Worm (Caenorhabditis elegans) whole organism, midembryonic: ENCODE results near the gene ZK795.2.

ENCODE experiments used
- med-1 ChIP-seq: sonication (generic microtip); optimal IDR thresholded peaks from 2 replicates; lab custom pipeline; 2017; ENCODE audit warnings: missing genetic modification characterization, mild to moderate bottlenecking, missing compliant biosample characterization, antibody characterized with exemption, missing genetic modification reagents; ENCODE audit not compliant: insufficient read depth
- ref-1 ChIP-seq: fragments of 200-800 bp; sonication (Bioruptor generic); conservative IDR thresholded peaks from 2 replicates; pipeline ENCODE4 v1.3.6; 2022; ENCODE audit warnings: missing genetic modification reagents, missing genetic modification characterization, missing compliant biosample characterization

DNA sequence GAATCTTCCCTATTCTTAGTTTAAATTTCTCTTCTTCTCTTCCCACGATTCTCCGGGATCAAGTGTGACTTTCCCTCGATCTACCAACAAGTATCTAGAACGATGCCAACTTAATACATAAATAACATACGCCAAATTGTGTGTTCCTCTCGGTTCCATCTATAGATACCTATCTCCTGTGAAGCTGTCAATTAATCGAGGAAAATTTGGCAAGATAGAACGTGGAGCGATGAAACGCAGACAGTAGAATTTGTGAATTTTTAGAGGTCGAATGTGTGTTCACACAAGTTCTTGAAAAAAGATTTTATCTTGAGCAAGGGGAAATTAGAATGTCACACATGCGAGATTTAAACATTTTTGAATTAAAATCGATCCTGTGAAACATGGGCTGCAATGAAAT lies 27.3 kb downstream of the ZK795.2 start:
- TF ChIP-seq med-1 (GFP tag; lab: Kevin White, UChicago) (no peak), ref-1 (no peak)
